Worm (Caenorhabditis elegans): ENCODE measurements around the gene rpl-15.

DNA sequence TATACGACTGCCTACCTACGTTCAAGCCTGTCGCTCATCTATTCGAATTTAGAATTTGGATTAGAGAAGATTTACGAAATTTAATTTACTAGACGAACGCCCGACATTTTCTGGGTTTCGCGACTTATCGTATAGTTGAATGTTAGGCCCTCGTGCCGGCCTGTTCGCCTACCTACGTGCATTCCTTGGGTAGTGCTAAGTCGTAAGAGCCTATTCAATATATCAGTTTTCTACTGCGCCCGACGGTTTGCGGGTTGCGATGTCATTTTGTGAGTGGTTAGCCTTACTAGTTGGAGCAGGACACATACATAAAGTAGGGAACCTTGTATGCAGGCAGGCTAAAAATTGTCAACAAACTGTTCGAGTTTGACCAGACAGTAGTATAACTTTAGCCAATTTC is 31.4 kb downstream of the rpl-15 start:
- TF ChIP-seq ZK546.5 (tag; optimal IDR thresholded peaks at IDR 0.05) (no peak), elt-3 (tag; optimal IDR thresholded peaks at IDR 0.05) (no peak), jun-1 (tag; optimal IDR thresholded peaks at IDR 0.05) (no peak), ceh-28 (tag; optimal IDR thresholded peaks at IDR 0.05) (no peak), tbx-2 (tag; optimal IDR thresholded peaks at IDR 0.05) (no peak), skn-1 (tag; optimal IDR thresholded peaks at IDR 0.05) (no peak), fos-1 (tag; optimal IDR thresholded peaks at IDR 0.05) (no peak), egl-27 (tag; optimal IDR thresholded peaks at IDR 0.05) (no peak), ceh-16 (tag; optimal IDR thresholded peaks at IDR 0.05) (no peak)
